Worm (Caenorhabditis elegans) whole organism, mixed stage, embryonic: ENCODE measurements around the gene F58G1.2.

ENCODE experiments used
- ceh-83 ChIP-seq: fragments of 200-800 bp; sonication (Bioruptor generic); optimal IDR thresholded peaks from 2 replicates; lab custom pipeline; 2018; ENCODE audit warnings: mild to moderate bottlenecking, missing genetic modification characterization, missing compliant biosample characterization
- elt-1 ChIP-seq: sonication (generic microtip); optimal IDR thresholded peaks from 2 replicates; lab custom pipeline; 2017; ENCODE audit warnings: missing genetic modification characterization, mild to moderate bottlenecking, missing compliant biosample characterization, antibody characterized with exemption, moderate library complexity, borderline replicate concordance; ENCODE audit not compliant: insufficient read depth
- lin-13 ChIP-seq: fragments of 150-350 bp; optimal IDR thresholded peaks from 2 replicates; lab custom pipeline; 2014; ENCODE audit warnings: missing biosample characterization, missing genetic modification characterization
- lin-32 ChIP-seq: fragments of 200-800 bp; sonication (Bioruptor generic); optimal IDR thresholded peaks from 2 replicates; lab custom pipeline; 2018; ENCODE audit warnings: mild to moderate bottlenecking, missing genetic modification characterization, missing compliant biosample characterization
- mls-2 ChIP-seq: sonication (generic microtip); optimal IDR thresholded peaks from 2 replicates; lab custom pipeline; 2016; ENCODE audit warnings: mild to moderate bottlenecking, missing genetic modification characterization, moderate library complexity, missing compliant biosample characterization
- nhr-12 ChIP-seq: fragments of 150-350 bp; optimal IDR thresholded peaks from 2 replicates; lab custom pipeline; 2014; ENCODE audit warnings: missing biosample characterization, missing genetic modification characterization
- nhr-28 ChIP-seq: fragments of 150-350 bp; optimal IDR thresholded peaks from 2 replicates; lab custom pipeline; 2014; ENCODE audit warnings: missing biosample characterization, missing genetic modification characterization
- nhr-76 ChIP-seq: sonication (generic microtip); optimal IDR thresholded peaks from 2 replicates; lab custom pipeline; 2017; ENCODE audit warnings: missing biosample characterization, missing genetic modification characterization
- snpc-4 ChIP-seq: fragments of 150-350 bp; optimal IDR thresholded peaks from 2 replicates; lab custom pipeline; 2014; ENCODE audit warnings: missing biosample characterization, missing genetic modification characterization
- unc-62 ChIP-seq: fragments of 150-350 bp; optimal IDR thresholded peaks from 2 replicates; lab custom pipeline; 2014; ENCODE audit warnings: missing biosample characterization, missing genetic modification reagents, missing genetic modification characterization

DNA sequence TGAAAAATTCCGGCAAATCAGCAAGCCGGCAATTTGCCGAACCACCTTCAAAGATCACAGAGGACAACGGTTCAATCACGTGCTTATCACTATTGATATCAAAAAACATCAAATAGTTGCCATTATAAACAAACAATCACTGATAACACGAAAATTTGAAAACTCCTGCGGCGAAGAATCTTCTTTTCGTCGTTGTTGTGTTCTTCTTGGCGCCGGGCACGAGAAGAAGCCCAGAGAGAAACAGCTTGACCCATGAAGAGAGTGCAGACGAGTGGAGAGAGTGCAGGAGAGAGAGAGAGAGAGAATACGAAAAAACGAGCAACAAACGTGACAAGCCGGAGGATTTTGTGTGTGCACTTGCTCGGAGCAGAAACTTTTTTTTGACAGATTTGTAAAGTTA lies 40.1 kb downstream of the F58G1.2 start:
- TF ChIP-seq nhr-12 (no peak), nhr-28 (tag; lab: Kevin White, UChicago) (no peak), snpc-4 (tag; lab: Kevin White, UChicago) (no peak), lin-32 (GFP tag; lab: Kevin White, UChicago) (no peak), nhr-76 (tag; lab: Kevin White, UChicago) (no peak), ceh-83 (GFP tag; lab: Kevin White, UChicago) (no peak), mls-2 (tag; lab: Kevin White, UChicago) (no peak), unc-62 (GFP tag; lab: Kevin White, UChicago) (no peak), elt-1 (tag; lab: Kevin White, UChicago) (no peak), lin-13 (tag; lab: Kevin White, UChicago) (no peak)
